Worm (Caenorhabditis elegans): ENCODE results near the gene mrps-34.

Gene mrps-34

DNA sequence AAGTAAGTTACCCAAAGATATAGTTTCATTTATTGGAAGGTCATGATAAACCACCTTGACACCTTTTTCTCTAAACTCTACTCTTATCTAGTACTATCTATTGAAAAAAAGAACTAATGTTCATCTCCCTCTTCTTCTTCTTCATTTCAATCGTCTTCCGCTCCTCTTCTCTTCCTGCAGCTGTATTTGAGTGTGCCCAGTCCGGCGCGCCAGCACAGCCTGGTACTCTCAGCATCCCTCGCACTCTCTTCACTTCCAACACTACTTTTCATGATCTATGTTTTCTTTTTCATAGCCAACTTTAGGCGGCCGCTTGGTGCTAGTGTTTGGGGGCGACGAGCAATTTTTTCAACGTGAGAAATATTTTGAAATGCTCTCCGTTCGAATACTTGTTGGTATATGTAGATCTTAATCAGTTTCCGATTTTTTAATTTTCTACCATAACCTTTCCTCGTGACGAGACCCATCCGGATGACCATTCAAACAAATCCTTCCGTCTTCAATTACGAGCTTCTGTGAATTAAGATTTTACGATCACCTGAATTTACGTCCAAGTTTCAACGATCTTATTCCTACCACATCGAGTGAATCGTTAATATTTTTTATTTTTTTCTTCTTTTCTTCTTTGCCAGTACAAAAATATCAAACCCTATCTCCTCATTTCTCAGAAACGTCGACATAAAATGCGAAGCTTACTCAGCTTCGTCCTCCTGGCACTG lies 20.0 kb upstream of the mrps-34 start, which contains the start of gene pan-1 (continued):
- TF ChIP-seq hlh-17 (GFP tag; optimal IDR thresholded peaks at IDR 0.05; ENCODE audit: borderline replicate concordance) (no peak), efl-3 (GFP tag; optimal IDR thresholded peaks at IDR 0.05) (no peak), lir-3 (tag; optimal IDR thresholded peaks at IDR 0.05; ENCODE audit: poor library complexity) (no peak), grh-1 (GFP tag; IDR thresholded peaks at IDR 0.05) (no peak), nhr-71 (tag; optimal IDR thresholded peaks at IDR 0.05) (peak; percentile 39), unc-30 (tag; optimal IDR thresholded peaks at IDR 0.05) (no peak)

- TF ChIP-seq vab-15 (tag; optimal IDR thresholded peaks at IDR 0.05), result no peak
- TF ChIP-seq sptf-1 (tag; optimal IDR thresholded peaks at IDR 0.05), result no peak
- no peak for TF ChIP-seq nhr-11 (tag; optimal IDR thresholded peaks at IDR 0.05)
- TF ChIP-seq lsy-2 (tag; optimal IDR thresholded peaks at IDR 0.05), result no peak
- TF ChIP-seq isw-1 (GFP tag; IDR thresholded peaks at IDR 0.05), result no peak
- no peak for TF ChIP-seq nhr-237 (tag; optimal IDR thresholded peaks at IDR 0.05)
- TF ChIP-seq F16B12.6 (tag; optimal IDR thresholded peaks at IDR 0.05), result no peak
- no peak for TF ChIP-seq nhr-71 (tag; optimal IDR thresholded peaks at IDR 0.05)
- TF ChIP-seq ceh-90 (tag; optimal IDR thresholded peaks at IDR 0.05), result no peak
- no peak for TF ChIP-seq egl-13 (tag; optimal IDR thresholded peaks at IDR 0.05)
- no peak for TF ChIP-seq nhr-84 (tag; optimal IDR thresholded peaks at IDR 0.05)
- no peak for TF ChIP-seq aha-1 (tag; optimal IDR thresholded peaks at IDR 0.05)
- TF ChIP-seq tbx-2 (tag; optimal IDR thresholded peaks at IDR 0.05), result no peak
- TF ChIP-seq hlh-4 (tag; optimal IDR thresholded peaks at IDR 0.05), result no peak
- no peak for TF ChIP-seq ceh-82 (tag; optimal IDR thresholded peaks at IDR 0.05)
- no peak for TF ChIP-seq nhr-12 (tag; optimal IDR thresholded peaks at IDR 0.05)
- no peak for TF ChIP-seq unc-62 (GFP tag; optimal IDR thresholded peaks at IDR 0.05)
Measured at ce11 chrIII:4561286-4561685, 19.0 kb upstream of the mrps-34 start.

DNA sequence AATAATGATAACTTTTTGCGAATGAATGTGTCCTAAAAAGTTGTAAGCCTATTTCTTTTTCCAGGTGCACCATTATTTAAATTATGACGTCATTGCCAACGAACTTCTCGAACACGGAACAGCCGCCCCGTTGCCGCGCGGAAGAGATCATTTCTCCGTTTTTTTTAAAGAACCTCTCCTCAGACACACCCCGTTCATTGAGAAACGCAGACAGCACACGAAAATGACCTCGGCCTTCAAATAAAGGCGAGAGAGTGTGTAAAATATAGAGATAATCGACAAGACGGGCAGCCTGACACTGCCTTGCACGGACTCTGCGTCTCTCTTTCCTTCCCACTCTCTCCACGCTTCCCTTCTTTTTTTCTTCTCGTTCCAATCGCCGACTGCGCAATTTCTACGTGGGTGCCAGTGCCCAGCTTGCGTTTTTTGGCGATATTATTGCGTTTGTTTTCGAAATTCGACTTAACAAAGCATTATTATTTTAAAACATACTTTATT lies 18.2 kb upstream of the mrps-34 start:
- no peak for TF ChIP-seq sptf-1 (tag; optimal IDR thresholded peaks at IDR 0.05)
- TF ChIP-seq hlh-17 (GFP tag; optimal IDR thresholded peaks at IDR 0.05; ENCODE audit: borderline replicate concordance), result no peak
- TF ChIP-seq nhr-90 (tag; optimal IDR thresholded peaks at IDR 0.05; ENCODE audit: poor library complexity), result peak; percentile 71
- no peak for TF ChIP-seq vab-15 (tag; optimal IDR thresholded peaks at IDR 0.05)
- TF ChIP-seq tlp-1 (tag; optimal IDR thresholded peaks at IDR 0.05), result no peak
- TF ChIP-seq Y116A8C.19 (tag; optimal IDR thresholded peaks at IDR 0.05; ENCODE audit: borderline replicate concordance), result no peak
- TF ChIP-seq egl-13 (tag; optimal IDR thresholded peaks at IDR 0.05), result peak; percentile 31
- TF ChIP-seq fkh-8 (tag; optimal IDR thresholded peaks at IDR 0.05), result peak; percentile 19
- TF ChIP-seq nhr-71 (tag; optimal IDR thresholded peaks at IDR 0.05), result peak; percentile 85
- TF ChIP-seq lin-35 (GFP tag; optimal IDR thresholded peaks at IDR 0.05), result peak; percentile 52 to 53
- TF ChIP-seq nhr-28 (tag; optimal IDR thresholded peaks at IDR 0.05), result no peak
- TF ChIP-seq skn-1 (tag; optimal IDR thresholded peaks at IDR 0.05), result peak; percentile 50
- TF ChIP-seq nhr-85 (tag), result peak; percentile 84
- TF ChIP-seq lin-39 (tag; optimal IDR thresholded peaks at IDR 0.05), result no peak
- peak in 3 of 6 experiments; percentile 11 to 74 (median 22) for TF ChIP-seq elt-3 (tag; optimal IDR thresholded peaks at IDR 0.05)
- TF ChIP-seq nhr-76 (tag; optimal IDR thresholded peaks at IDR 0.05), result peak; percentile 41
- TF ChIP-seq C16A3.4 (tag; optimal IDR thresholded peaks at IDR 0.05), result no peak
- peak; percentile 67 for TF ChIP-seq rnt-1 (tag; optimal IDR thresholded peaks at IDR 0.05)
- no peak for TF ChIP-seq ceh-63 (GFP tag; optimal IDR thresholded peaks at IDR 0.05)
- TF ChIP-seq ets-5 (GFP tag; IDR thresholded peaks at IDR 0.05), result no peak
- peak; percentile 69 for TF ChIP-seq xbp-1 (tag; optimal IDR thresholded peaks at IDR 0.05)
- TF ChIP-seq ceh-82 (tag; optimal IDR thresholded peaks at IDR 0.05), result peak; percentile 52 to 75 (median 60)
- TF ChIP-seq zag-1 (tag; optimal IDR thresholded peaks at IDR 0.05), result no peak
- TF ChIP-seq snu-23 (GFP tag; optimal IDR thresholded peaks at IDR 0.05), result peak; percentile 77
- no peak for TF ChIP-seq nhr-11 (tag; optimal IDR thresholded peaks at IDR 0.05)
- TF ChIP-seq lir-3 (tag; optimal IDR thresholded peaks at IDR 0.05; ENCODE audit: poor library complexity), result no peak
- peak; percentile 24 for TF ChIP-seq unc-130 (tag; optimal IDR thresholded peaks at IDR 0.05)
- no peak for TF ChIP-seq aha-1 (tag; optimal IDR thresholded peaks at IDR 0.05)
- TF ChIP-seq mep-1 (tag; optimal IDR thresholded peaks at IDR 0.05), result peak; percentile 81
- no peak for TF ChIP-seq snpc-4 (tag; optimal IDR thresholded peaks at IDR 0.05)
- TF ChIP-seq lin-14 (GFP tag; optimal IDR thresholded peaks at IDR 0.05), result peak; percentile 98
- peak; percentile 61 for TF ChIP-seq lsy-2 (tag; optimal IDR thresholded peaks at IDR 0.05)
- no peak for TF ChIP-seq sup-37 (GFP tag; optimal IDR thresholded peaks at IDR 0.05)
- TF ChIP-seq pax-3 (tag; optimal IDR thresholded peaks at IDR 0.05), result no peak
- no peak for TF ChIP-seq hlh-4 (tag; optimal IDR thresholded peaks at IDR 0.05)
- TF ChIP-seq nhr-237 (tag; optimal IDR thresholded peaks at IDR 0.05), result no peak

All from whole organism, L1 larva.